Fruit fly (Drosophila melanogaster): ENCODE data around the gene S1P.
A peak's percentile ranks its signal among the peaks of the same experiment; 100 is the strongest.

The S1P gene

DNA sequence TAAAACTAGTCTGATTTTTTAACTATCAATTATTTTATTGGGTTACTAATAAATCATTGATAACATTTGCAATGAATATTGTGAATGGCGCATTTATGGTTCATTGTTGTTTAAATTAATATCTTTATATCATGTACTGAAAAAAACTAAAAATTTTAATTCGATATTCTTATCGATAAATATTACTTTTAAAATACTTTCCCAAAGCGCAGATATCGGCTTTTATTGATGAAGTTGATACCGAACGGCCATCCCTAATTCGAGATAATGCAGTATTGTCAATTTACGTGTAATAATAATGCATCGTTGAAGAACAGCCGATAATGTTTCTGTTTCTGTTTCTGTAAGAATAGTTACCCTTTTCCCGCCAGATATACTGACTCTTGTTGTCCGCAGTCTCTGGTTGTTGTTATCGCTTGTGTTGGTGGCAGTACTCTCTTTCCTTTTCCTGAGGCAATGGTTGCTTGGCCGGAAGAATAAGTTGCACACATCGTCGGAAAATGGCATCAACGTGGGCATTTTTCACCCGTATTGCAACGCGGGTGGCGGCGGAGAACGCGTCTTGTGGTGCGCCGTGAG lies 8.9 kb upstream of the S1P start (continued):
- peak; percentile 44 for TF ChIP-seq E2f2 (GFP tag; IDR thresholded peaks at IDR 0.05)
- no peak for TF ChIP-seq Hr51 (GFP tag; optimal IDR thresholded peaks at IDR 0.05)
- TF ChIP-seq CG13775 (GFP tag; optimal IDR thresholded peaks at IDR 0.05): no peak
- peak; percentile 38 for TF ChIP-seq CG12659 (GFP tag; optimal IDR thresholded peaks at IDR 0.05)
- TF ChIP-seq amos (GFP tag; IDR thresholded peaks at IDR 0.05; ENCODE audit: partially characterized antibody): peak; percentile 81; the same call in 1 of the 2 replicates
- TF ChIP-seq Dfd (GFP tag; optimal IDR thresholded peaks at IDR 0.05): no peak
- no peak for TF ChIP-seq zf30C (GFP tag; optimal IDR thresholded peaks at IDR 0.05)
- TF ChIP-seq MTF-1 (GFP tag; optimal IDR thresholded peaks at IDR 0.05; ENCODE audit: borderline replicate concordance): no peak
- TF ChIP-seq bcd (GFP tag; optimal IDR thresholded peaks at IDR 0.05): no peak
- no peak for TF ChIP-seq Kr (GFP tag; optimal IDR thresholded peaks at IDR 0.05)
- TF ChIP-seq stwl (tag; optimal IDR thresholded peaks at IDR 0.05): peak; percentile 88
- no peak for TF ChIP-seq Oaz (GFP tag; IDR thresholded peaks at IDR 0.05)
- no peak for TF ChIP-seq twi (tag; optimal IDR thresholded peaks at IDR 0.05)
- TF ChIP-seq CG33213 (GFP tag; optimal IDR thresholded peaks at IDR 0.05): no peak
- TF ChIP-seq Scr (GFP tag; IDR thresholded peaks at IDR 0.05; ENCODE audit: partially characterized antibody): peak; percentile 78
- TF ChIP-seq CG9215 (GFP tag; IDR thresholded peaks at IDR 0.05): no peak
- TF ChIP-seq CG10565 (GFP tag; optimal IDR thresholded peaks at IDR 0.05): no peak
- TF ChIP-seq H2.0 (GFP tag; IDR thresholded peaks at IDR 0.05): no peak
- no peak for TF ChIP-seq CG12391 (tag; optimal IDR thresholded peaks at IDR 0.05)
- TF ChIP-seq CG10462 (GFP tag; optimal IDR thresholded peaks at IDR 0.05): no peak
- no peak for TF ChIP-seq CG10366 (GFP tag; IDR thresholded peaks at IDR 0.05)
- no peak for TF ChIP-seq CG33557 (GFP tag; optimal IDR thresholded peaks at IDR 0.05)
- TF ChIP-seq Doc3 (GFP tag; IDR thresholded peaks at IDR 0.05; ENCODE audit: partially characterized antibody): peak; percentile 59; the same call in 2 of the 3 replicates
- no peak for TF ChIP-seq Sox100B (GFP tag; optimal IDR thresholded peaks at IDR 0.05)
- no peak for TF ChIP-seq gcm2 (GFP tag; optimal IDR thresholded peaks at IDR 0.05)
- TF ChIP-seq CG17829 (tag; optimal IDR thresholded peaks at IDR 0.05): peak; percentile 23
- TF ChIP-seq CG13287 (GFP tag; IDR thresholded peaks at IDR 0.05; ENCODE audit: partially characterized antibody): peak; percentile 83
- TF ChIP-seq CG4360 (GFP tag; IDR thresholded peaks at IDR 0.05): no peak
- TF ChIP-seq klu (GFP tag; IDR thresholded peaks at IDR 0.05): no peak
- no peak for TF ChIP-seq Antp (GFP tag; optimal IDR thresholded peaks at IDR 0.05)
- no peak for TF ChIP-seq mam (GFP tag; optimal IDR thresholded peaks at IDR 0.05)
- TF ChIP-seq pum (GFP tag; optimal IDR thresholded peaks at IDR 0.05): no peak
- TF ChIP-seq dysf (GFP tag; IDR thresholded peaks at IDR 0.05): no peak
- TF ChIP-seq Hr39 (optimal IDR thresholded peaks at IDR 0.05): no peak
- no peak for TF ChIP-seq CG7963 (GFP tag; IDR thresholded peaks at IDR 0.05; ENCODE audit: partially characterized antibody)
- TF ChIP-seq CG12942 (GFP tag; optimal IDR thresholded peaks at IDR 0.05): no peak
- no peak for TF ChIP-seq br (optimal IDR thresholded peaks at IDR 0.05)
- TF ChIP-seq gsb (GFP tag; IDR thresholded peaks at IDR 0.05): no peak
- TF ChIP-seq Mad (GFP tag; optimal IDR thresholded peaks at IDR 0.05): no peak
- no peak for TF ChIP-seq ase (GFP tag; IDR thresholded peaks at IDR 0.05)
- no peak for TF ChIP-seq Abd-B (GFP tag; optimal IDR thresholded peaks at IDR 0.05)
- no peak for TF ChIP-seq Bteb2 (GFP tag; optimal IDR thresholded peaks at IDR 0.05)
- TF ChIP-seq Dip2 (GFP tag; IDR thresholded peaks at IDR 0.05): no peak
- peak; percentile 2 for TF ChIP-seq CG9797 (GFP tag; optimal IDR thresholded peaks at IDR 0.05)
- peak; percentile 82 for TF ChIP-seq Sry-δ (GFP tag; optimal IDR thresholded peaks at IDR 0.05)
- no peak for TF ChIP-seq E2f1 (GFP tag; IDR thresholded peaks at IDR 0.05)
- peak; percentile 52; the same call in 1 of the 2 replicates for TF ChIP-seq onecut (GFP tag; IDR thresholded peaks at IDR 0.05)
- no peak for TF ChIP-seq NC2α (GFP tag; optimal IDR thresholded peaks at IDR 0.05)
- TF ChIP-seq CG8924 (tag; optimal IDR thresholded peaks at IDR 0.05): no peak
- TF ChIP-seq lola (GFP tag; optimal IDR thresholded peaks at IDR 0.05): no peak
- TF ChIP-seq CG13894 (tag; optimal IDR thresholded peaks at IDR 0.05): no peak
